Fruit fly (Drosophila melanogaster): ENCODE data around the gene Gr64e.
A peak's percentile ranks its signal among the peaks of the same experiment; 100 is the strongest.

Gene Gr64e

DNA sequence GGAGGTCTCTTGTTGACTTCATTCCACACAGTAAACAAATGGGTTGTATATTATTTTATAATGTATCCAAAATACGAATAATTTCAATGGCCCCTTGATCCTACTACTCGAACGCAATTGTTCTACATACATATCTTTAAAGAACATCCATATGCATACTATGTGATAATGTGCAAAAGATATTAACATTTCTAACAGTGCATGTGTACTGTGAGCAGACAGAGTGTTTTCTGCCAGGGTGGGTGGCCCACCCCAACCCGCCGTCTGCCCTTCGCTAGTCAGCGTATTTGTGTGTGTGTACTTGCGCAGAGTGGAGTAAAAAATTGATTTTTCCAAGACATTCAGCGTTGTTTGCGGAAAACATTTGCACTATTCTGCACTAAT, 39.0 kb downstream of the Gr64e start (continued):
- TF ChIP-seq ham (GFP tag; IDR thresholded peaks at IDR 0.05) (peak; percentile 46; the same call in 1 of the 2 replicates), salm (tag; optimal IDR thresholded peaks at IDR 0.05) (no peak), CG10147 (GFP tag; optimal IDR thresholded peaks at IDR 0.05) (peak; percentile 29), gro (GFP tag; optimal IDR thresholded peaks at IDR 0.05) (no peak), CG8478 (optimal IDR thresholded peaks at IDR 0.05) (no peak), dmrt99B (tag; optimal IDR thresholded peaks at IDR 0.05) (no peak), CG31224 (GFP tag; IDR thresholded peaks at IDR 0.05) (peak; percentile 61), Nf-YB (GFP tag; optimal IDR thresholded peaks at IDR 0.05) (no peak), Abd-B (GFP tag; optimal IDR thresholded peaks at IDR 0.05) (peak; percentile 14), lmd (GFP tag; IDR thresholded peaks at IDR 0.05) (peak; percentile 75), Tbp (GFP tag; optimal IDR thresholded peaks at IDR 0.05) (no peak), Meics (GFP tag; optimal IDR thresholded peaks at IDR 0.05) (no peak), CG8281 (tag; optimal IDR thresholded peaks at IDR 0.05) (no peak), usp (GFP tag; optimal IDR thresholded peaks at IDR 0.05) (no peak), CG2116 (GFP tag; optimal IDR thresholded peaks at IDR 0.05) (no peak), CG18764 (GFP tag; optimal IDR thresholded peaks at IDR 0.05) (peak; percentile 0), Mrtf (GFP tag; IDR thresholded peaks at IDR 0.05) (peak; percentile 51; the same call in 1 of the 3 replicates), CG6272 (GFP tag; IDR thresholded peaks at IDR 0.05) (peak; percentile 35), Hmx (GFP tag; optimal IDR thresholded peaks at IDR 0.05) (peak; percentile 6), Blimp-1 (GFP tag; optimal IDR thresholded peaks at IDR 0.05) (peak; percentile 56), CG7839 (tag; optimal IDR thresholded peaks at IDR 0.05) (no peak), CG1024 (GFP tag; IDR thresholded peaks at IDR 0.05) (peak; percentile 56; the same call in 1 of the 2 replicates), sim (GFP tag; IDR thresholded peaks at IDR 0.05) (no peak), CG15696 (tag; optimal IDR thresholded peaks at IDR 0.05) (no peak), twi (tag; optimal IDR thresholded peaks at IDR 0.05) (no peak), Sry-δ (GFP tag; optimal IDR thresholded peaks at IDR 0.05) (no peak), CG4404 (GFP tag; IDR thresholded peaks at IDR 0.05) (peak; percentile 6; the same call in 1 of the 2 replicates), CG2120 (GFP tag; optimal IDR thresholded peaks at IDR 0.05) (peak; percentile 5), kay (GFP tag; optimal IDR thresholded peaks at IDR 0.05) (no peak), nerfin-1 (tag; optimal IDR thresholded peaks at IDR 0.05) (no peak), Hr39 (optimal IDR thresholded peaks at IDR 0.05) (no peak), CG10267 (tag; optimal IDR thresholded peaks at IDR 0.05) (no peak), CG16779 (GFP tag; IDR thresholded peaks at IDR 0.05) (no peak), Asciz (GFP tag; optimal IDR thresholded peaks at IDR 0.05) (peak; percentile 22), CG9727 (GFP tag; optimal IDR thresholded peaks at IDR 0.05) (no peak), croc (GFP tag; conservative IDR thresholded peaks at IDR 0.05) (no peak), bbx (GFP tag; IDR thresholded peaks at IDR 0.05; ENCODE audit: partially characterized antibody) (no peak), CG9797 (GFP tag; optimal IDR thresholded peaks at IDR 0.05) (no peak), p53 (GFP tag; optimal IDR thresholded peaks at IDR 0.05) (no peak), zen2 (GFP tag; IDR thresholded peaks at IDR 0.05; ENCODE audit: partially characterized antibody) (no peak), CG7928 (GFP tag; optimal IDR thresholded peaks at IDR 0.05) (no peak), CG4424 (GFP tag; optimal IDR thresholded peaks at IDR 0.05) (peak; percentile 22), kni (GFP tag; optimal IDR thresholded peaks at IDR 0.05) (no peak), CG3065 (GFP tag; optimal IDR thresholded peaks at IDR 0.05) (no peak), aop (GFP tag; IDR thresholded peaks at IDR 0.05) (0 out of 2 replicates have a peak, but pooled peaks have one; percentile 33), maf-S (GFP tag; optimal IDR thresholded peaks at IDR 0.05) (no peak), D (optimal IDR thresholded peaks at IDR 0.05) (no peak), D (GFP tag; optimal IDR thresholded peaks at IDR 0.05) (no peak), CG10654 (GFP tag; optimal IDR thresholded peaks at IDR 0.05) (peak; percentile 50), CG7372 (GFP tag; IDR thresholded peaks at IDR 0.05) (no peak), Poxn (GFP tag; IDR thresholded peaks at IDR 0.05) (peak; percentile 37; the same call in 1 of the 2 replicates), Adf1 (GFP tag; IDR thresholded peaks at IDR 0.05) (no peak), CG42726 (GFP tag; IDR thresholded peaks at IDR 0.05; ENCODE audit: partially characterized antibody) (no peak)

All from whole organism, embryonic.